Worm (Caenorhabditis elegans) whole organism, young adult: ENCODE results near the gene flp-2.

ENCODE experiments used
- F39B2.1 ChIP-seq: fragments of 200-800 bp; sonication (Bioruptor generic); IDR thresholded peaks from 2 replicates; pipeline ENCODE4 v1.3.6; 2022; ENCODE audit warnings: missing genetic modification reagents, missing genetic modification characterization, missing compliant biosample characterization
- F49E8.2 ChIP-seq: sonication (generic microtip); optimal IDR thresholded peaks from 3 replicates; lab custom pipeline; 2017; ENCODE audit warnings: missing genetic modification characterization, mild to moderate bottlenecking, missing compliant biosample characterization, antibody characterized with exemption, moderate library complexity; ENCODE audit not compliant: insufficient read depth
- F55B11.4 ChIP-seq: sonication (generic microtip); optimal IDR thresholded peaks from 2 replicates; lab custom pipeline; 2016; ENCODE audit warnings: missing compliant biosample characterization, missing genetic modification characterization, borderline replicate concordance; ENCODE audit not compliant: insufficient read depth
- T26A5.8 ChIP-seq: sonication (generic microtip); optimal IDR thresholded peaks from 2 replicates; lab custom pipeline; 2016; ENCODE audit warnings: missing genetic modification characterization, missing compliant biosample characterization
- ama-1 ChIP-seq, 3 experiments: fragments of 150-350 bp in 1 of 3; sonication (generic microtip) in 2 of 3; optimal IDR thresholded peaks; 2 replicates each; lab custom pipeline; 2014 to 2018; ENCODE audit warnings: missing biosample characterization in 2 of 3, missing genetic modification characterization in 2 of 3, missing genetic modification reagents in 2 of 3
- attf-3 ChIP-seq: fragments of 200-800 bp; sonication (Bioruptor generic); conservative IDR thresholded peaks from 2 replicates; pipeline ENCODE4 v1.3.6; 2022; ENCODE audit warnings: missing genetic modification reagents, missing genetic modification characterization, missing compliant biosample characterization
- ceh-79 ChIP-seq: sonication (generic microtip); optimal IDR thresholded peaks from 2 replicates; lab custom pipeline; 2017; ENCODE audit warnings: mild to moderate bottlenecking, missing genetic modification characterization, missing compliant biosample characterization
- lsy-27 ChIP-seq: sonication (generic microtip); optimal IDR thresholded peaks from 2 replicates; lab custom pipeline; 2017; ENCODE audit warnings: missing genetic modification characterization, mild to moderate bottlenecking, missing compliant biosample characterization, antibody characterized with exemption, missing genotype, borderline replicate concordance; ENCODE audit not compliant: insufficient read depth
- nfya-1 ChIP-seq: sonication (generic microtip); optimal IDR thresholded peaks from 2 replicates; lab custom pipeline; 2017; ENCODE audit warnings: antibody characterized with exemption, missing compliant biosample characterization, missing genetic modification characterization, borderline replicate concordance; ENCODE audit not compliant: insufficient read depth
- pbrm-1 ChIP-seq: fragments of 200-800 bp; sonication (Bioruptor generic); IDR thresholded peaks from 2 replicates; pipeline ENCODE4 v1.3.6; 2022; ENCODE audit warnings: missing genetic modification reagents, missing genetic modification characterization, missing compliant biosample characterization
- snpc-1.3 ChIP-seq: sonication (generic microtip); optimal IDR thresholded peaks from 2 replicates; lab custom pipeline; 2017; ENCODE audit warnings: missing genetic modification characterization, mild to moderate bottlenecking, missing compliant biosample characterization, antibody characterized with exemption, moderate library complexity, missing genotype, missing genetic modification reagents; ENCODE audit not compliant: insufficient read depth
- snpc-4 ChIP-seq, 5 experiments: fragments of 150-350 bp in 1 of 5; sonication (generic microtip) in 4 of 5; optimal IDR thresholded peaks; 2 replicates each; lab custom pipeline; 2014 to 2018; ENCODE audit warnings: missing genetic modification characterization in 5 of 5, missing biosample characterization in 3 of 5, antibody characterized with exemption in 2 of 5, mild to moderate bottlenecking in 2 of 5, missing compliant biosample characterization in 2 of 5, missing genotype in 2 of 5, moderate library complexity in 2 of 5, missing genetic modification reagents in 1 of 5
- unc-62 ChIP-seq: fragments of 150-350 bp; optimal IDR thresholded peaks from 2 replicates; lab custom pipeline; 2014; ENCODE audit warnings: missing biosample characterization, missing genetic modification reagents, missing genetic modification characterization

ce11 chrX:10138494-10138893 lies 43.4 kb upstream of the flp-2 start, which contains the start of gene moc-1:
- no peak for TF ChIP-seq ama-1 (optimal IDR thresholded peaks at IDR 0.05; lab: Kevin White, UChicago)
- TF ChIP-seq ama-1 (GFP tag; optimal IDR thresholded peaks at IDR 0.05; lab: Kevin White, UChicago): no peak
- TF ChIP-seq pbrm-1 (GFP tag; lab: Robert Waterston, UW): no peak
- no peak for TF ChIP-seq snpc-4 (GFP tag; optimal IDR thresholded peaks at IDR 0.05; lab: Kevin White, UChicago)
- no peak for TF ChIP-seq snpc-4 (tag; optimal IDR thresholded peaks at IDR 0.05; lab: Kevin White, UChicago)
- TF ChIP-seq F55B11.4: no peak
- TF ChIP-seq ceh-79: no peak
- TF ChIP-seq T26A5.8 (tag; lab: Kevin White, UChicago): no peak
- no peak for TF ChIP-seq F49E8.2 (tag; lab: Kevin White, UChicago)
- no peak for TF ChIP-seq lsy-27 (tag; lab: Kevin White, UChicago)
- TF ChIP-seq nfya-1 (tag; lab: Kevin White, UChicago): no peak
- TF ChIP-seq snpc-1.3 (tag; lab: Kevin White, UChicago): no peak
- TF ChIP-seq unc-62 (GFP tag; lab: Kevin White, UChicago): no peak
- TF ChIP-seq attf-3: no peak
- TF ChIP-seq F39B2.1 (GFP tag; lab: Robert Waterston, UW): no peak
